Worm (Caenorhabditis elegans) whole organism, L4 larva: Measurements from ENCODE around the gene F46B3.14.

Experiments used
- D1046.2 ChIP-seq: fragments of 200-800 bp; sonication (Bioruptor generic); IDR thresholded peaks from 2 replicates; pipeline ENCODE4 v1.3.6; 2022; ENCODE audit warnings: missing genetic modification characterization, missing compliant biosample characterization
- F44E2.7 ChIP-seq: fragments of 200-800 bp; sonication (Bioruptor generic); IDR thresholded peaks from 2 replicates; pipeline ENCODE4 v2.1.2; 2022; ENCODE audit warnings: missing genetic modification characterization, missing compliant biosample characterization
- dmd-9 ChIP-seq: fragments of 200-800 bp; sonication (Bioruptor generic); IDR thresholded peaks from 2 replicates; pipeline ENCODE4 v1.3.6; 2022; ENCODE audit warnings: missing genetic modification reagents, missing genetic modification characterization, missing compliant biosample characterization
- dpl-1 ChIP-seq: fragments of 150-350 bp; optimal IDR thresholded peaks from 2 replicates; lab custom pipeline; 2014; ENCODE audit warnings: missing biosample characterization, missing genetic modification reagents, missing genetic modification characterization
- duxl-1 ChIP-seq: sonication (generic microtip); optimal IDR thresholded peaks from 2 replicates; lab custom pipeline; 2016; ENCODE audit warnings: mild to moderate bottlenecking, missing genetic modification characterization, moderate library complexity, missing compliant biosample characterization; ENCODE audit not compliant: poor library complexity
- lim-7 ChIP-seq: fragments of 200-800 bp; sonication (Bioruptor generic); IDR thresholded peaks from 2 replicates; pipeline ENCODE4 v1.3.6; 2022; ENCODE audit warnings: missing genetic modification characterization, missing compliant biosample characterization
- madf-5 ChIP-seq, 2 experiments: fragments of 200-800 bp; sonication (Bioruptor generic); IDR thresholded peaks; 2 replicates each; pipeline ENCODE4 v1.3.6; 2022; ENCODE audit warnings: missing compliant biosample characterization in 2 of 2, missing genetic modification characterization in 2 of 2
- nhr-6 ChIP-seq: fragments of 150-350 bp; optimal IDR thresholded peaks from 2 replicates; lab custom pipeline; 2014; ENCODE audit warnings: missing biosample characterization, missing genetic modification characterization
- zip-2 ChIP-seq: fragments of 150-350 bp; optimal IDR thresholded peaks from 2 replicates; lab custom pipeline; 2014; ENCODE audit warnings: missing biosample characterization, missing genetic modification characterization

- TF ChIP-seq dmd-9 (GFP tag; lab: Robert Waterston, UW): no peak
- no peak for TF ChIP-seq F44E2.7 (GFP tag; lab: Robert Waterston, UW)
- no peak for TF ChIP-seq zip-2 (tag; lab: Kevin White, UChicago)
- TF ChIP-seq nhr-6 (tag; lab: Kevin White, UChicago): no peak
- no peak for TF ChIP-seq madf-5 (GFP tag; IDR thresholded peaks at IDR 0.05; lab: Robert Waterston, UW)
- TF ChIP-seq D1046.2: no peak
- TF ChIP-seq duxl-1 (tag; lab: Kevin White, UChicago): no peak
- TF ChIP-seq dpl-1 (GFP tag; lab: Kevin White, UChicago): no peak
- no peak for TF ChIP-seq lim-7
Measured at ce11 chrV:20638344-20638743, 7.2 kb upstream of the F46B3.14 start, which contains the start of gene Y44A6B.3.
